Worm (Caenorhabditis elegans) whole organism, young adult: Measurements from ENCODE around the gene slc-36.5.

Experiments used
- Y67H2A.10 ChIP-seq: fragments of 200-800 bp; sonication (Bioruptor generic); conservative IDR thresholded peaks from 2 replicates; pipeline ENCODE4 v1.3.6; 2022; ENCODE audit warnings: missing genetic modification reagents, missing genetic modification characterization, missing compliant biosample characterization
- ama-1 ChIP-seq, 3 experiments: fragments of 150-350 bp in 1 of 3; sonication (generic microtip) in 2 of 3; optimal IDR thresholded peaks; 2 replicates each; lab custom pipeline; 2014 to 2018; ENCODE audit warnings: missing biosample characterization in 2 of 3, missing genetic modification characterization in 2 of 3, missing genetic modification reagents in 2 of 3
- bed-2 ChIP-seq: fragments of 200-800 bp; sonication (Bioruptor generic); IDR thresholded peaks from 2 replicates; pipeline ENCODE4 v1.3.6; 2022; ENCODE audit warnings: missing genetic modification reagents, missing genetic modification characterization, missing compliant biosample characterization
- cebp-2 ChIP-seq: fragments of 200-800 bp; sonication (Bioruptor generic); IDR thresholded peaks from 2 replicates; pipeline ENCODE4 v1.3.6; 2022; ENCODE audit warnings: missing genetic modification characterization, missing compliant biosample characterization
- ceh-58 ChIP-seq: fragments of 200-800 bp; sonication (Bioruptor generic); IDR thresholded peaks from 2 replicates; pipeline ENCODE4 v1.3.6; 2022; ENCODE audit warnings: missing genetic modification characterization, missing compliant biosample characterization
- ets-4 ChIP-seq: fragments of 200-800 bp; sonication (Bioruptor generic); optimal IDR thresholded peaks from 2 replicates; lab custom pipeline; 2018; ENCODE audit warnings: mild to moderate bottlenecking, missing genetic modification characterization, missing compliant biosample characterization
- hmg-1.2 ChIP-seq: fragments of 200-800 bp; sonication (Bioruptor generic); IDR thresholded peaks from 2 replicates; pipeline ENCODE4 v1.3.6; 2022; ENCODE audit warnings: missing genetic modification reagents, missing genetic modification characterization, missing compliant biosample characterization
- lin-54 ChIP-seq: fragments of 200-800 bp; sonication (Bioruptor generic); optimal IDR thresholded peaks from 2 replicates; lab custom pipeline; 2018; ENCODE audit warnings: mild to moderate bottlenecking, missing genetic modification characterization, missing compliant biosample characterization
- mes-4 ChIP-seq: sonication (generic microtip); optimal IDR thresholded peaks from 2 replicates; lab custom pipeline; 2016; ENCODE audit warnings: missing genotype, missing genetic modification characterization, missing compliant biosample characterization
- nhr-179 ChIP-seq: sonication (generic microtip); optimal IDR thresholded peaks from 2 replicates; lab custom pipeline; 2016; ENCODE audit warnings: mild to moderate bottlenecking, missing genetic modification characterization, missing compliant biosample characterization
- rec-8 ChIP-seq, 2 experiments: sonication (generic microtip); optimal IDR thresholded peaks; 2 replicates each; lab custom pipeline; 2016; ENCODE audit warnings: mild to moderate bottlenecking in 2 of 2, missing genetic modification characterization in 2 of 2, missing genetic modification reagents in 2 of 2, missing genotype in 2 of 2, missing biosample characterization in 1 of 2, missing compliant biosample characterization in 1 of 2, moderate library complexity in 1 of 2

DNA sequence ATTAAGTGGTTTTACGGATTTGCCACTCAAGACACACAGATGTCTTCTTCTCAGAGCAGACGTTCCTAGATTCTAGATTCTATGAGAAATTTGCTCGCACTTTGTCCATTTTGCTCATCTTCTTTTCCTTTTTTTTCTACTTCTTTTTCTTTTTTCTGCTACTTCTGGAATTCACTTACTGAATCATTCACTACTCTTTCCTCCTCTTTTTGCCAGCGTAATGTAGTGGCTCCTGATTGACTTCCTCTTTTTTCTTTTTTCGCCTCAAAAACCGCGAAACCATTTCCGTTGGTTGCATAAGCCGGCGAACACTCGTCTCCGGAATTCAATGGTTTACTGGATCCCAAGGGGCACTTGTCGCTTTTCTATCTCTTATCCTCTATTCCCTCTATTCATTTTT is 44.6 kb downstream of the slc-36.5 start:
- TF ChIP-seq ama-1 (optimal IDR thresholded peaks at IDR 0.05; lab: Kevin White, UChicago) (no peak), ama-1 (GFP tag; optimal IDR thresholded peaks at IDR 0.05; lab: Kevin White, UChicago) (no peak), hmg-1.2 (GFP tag; lab: Robert Waterston, UW) (no peak), ets-4 (no peak), lin-54 (GFP tag; lab: Kevin White, UChicago) (no peak), Y67H2A.10 (GFP tag; lab: Robert Waterston, UW) (no peak), rec-8 (tag; optimal IDR thresholded peaks at IDR 0.05; lab: Kevin White, UChicago) (no peak), cebp-2 (GFP tag; lab: Robert Waterston, UW) (no peak), ceh-58 (GFP tag; lab: Robert Waterston, UW) (no peak), bed-2 (no peak), nhr-179 (tag; lab: Kevin White, UChicago) (no peak), mes-4 (tag; lab: Kevin White, UChicago) (no peak)
